Worm (Caenorhabditis elegans): ENCODE measurements around the gene abhd-12.

abhd-12 gene

DNA sequence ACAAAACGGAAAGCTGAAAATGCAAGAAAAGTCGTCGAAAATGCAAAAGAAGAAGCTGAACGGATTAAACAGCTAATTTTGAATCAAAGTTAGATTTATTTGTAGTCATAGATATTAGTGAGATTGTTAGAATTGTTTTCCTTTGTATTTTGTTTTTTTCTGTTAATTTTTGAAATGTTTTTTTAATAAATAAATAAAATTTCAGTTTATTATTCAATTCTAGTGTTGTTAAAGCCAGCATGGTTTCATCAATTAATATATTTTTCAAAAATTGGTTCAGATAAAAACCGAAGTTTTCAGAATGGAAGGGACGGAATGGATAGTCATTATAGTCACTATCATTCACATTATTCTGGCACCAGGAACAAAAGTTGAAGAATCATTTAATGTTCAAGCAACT, 51.1 kb downstream of the abhd-12 start, which contains the start of gene algn-12:
TSS of gene algn-12 (plus strand) at position 301 of the 400 bp plus-strand sequence.
- TF ChIP-seq dao-5 (tag; optimal IDR thresholded peaks at IDR 0.05) (no peak), W03F9.2 (tag; optimal IDR thresholded peaks at IDR 0.05) (no peak), him-1 (tag; optimal IDR thresholded peaks at IDR 0.05) (no peak)

Data from whole organism, L4/young adult.